Fruit fly (Drosophila melanogaster): Measurements from ENCODE around the gene CCAP-R.

dm6 chr3R:25966944-25967343, 10.9 kb upstream of the CCAP-R start:
- TF ChIP-seq cnc (optimal IDR thresholded peaks at IDR 0.05) (no peak), CG7101 (tag; optimal IDR thresholded peaks at IDR 0.05) (no peak), Clk (GFP tag; optimal IDR thresholded peaks at IDR 0.05) (no peak), CG14711 (tag; optimal IDR thresholded peaks at IDR 0.05) (no peak), bab1 (GFP tag; optimal IDR thresholded peaks at IDR 0.05) (no peak), CG7045 (GFP tag; optimal IDR thresholded peaks at IDR 0.05) (no peak), Crg-1 (GFP tag; optimal IDR thresholded peaks at IDR 0.05) (no peak)
